Worm (Caenorhabditis elegans): ENCODE data around the gene F08H9.4.

F08H9.4 gene

ce11 chrV:14504120-14504519, 39.9 kb upstream of the F08H9.4 start:
- TF ChIP-seq Y48G9A.11 (GFP tag; IDR thresholded peaks at IDR 0.05) = no peak
- TF ChIP-seq nhr-6 (tag; optimal IDR thresholded peaks at IDR 0.05) = peak; percentile 23
- no peak for TF ChIP-seq daf-16 (GFP tag; optimal IDR thresholded peaks at IDR 0.05)
- peak; percentile 60 for TF ChIP-seq daf-16 (tag; optimal IDR thresholded peaks at IDR 0.05)
- TF ChIP-seq set-16 (GFP tag; IDR thresholded peaks at IDR 0.05) = no peak
- TF ChIP-seq aha-1 (tag) = peak; percentile 87

ce11 chrV:14503065-14503464, 38.8 kb upstream of the F08H9.4 start:
- TF ChIP-seq hlh-11 (tag; optimal IDR thresholded peaks at IDR 0.05) (peak; percentile 75), nhr-6 (tag; optimal IDR thresholded peaks at IDR 0.05) (peak; percentile 76), daf-16 (GFP tag; optimal IDR thresholded peaks at IDR 0.05) (no peak), daf-16 (tag; optimal IDR thresholded peaks at IDR 0.05) (peak; percentile 78), gei-8 (GFP tag; optimal IDR thresholded peaks at IDR 0.05) (no peak), dve-1 (tag; optimal IDR thresholded peaks at IDR 0.05; ENCODE audit: insufficient read depth) (peak; percentile 51), ceh-62 (tag; optimal IDR thresholded peaks at IDR 0.05) (no peak), R02D3.7 (tag; optimal IDR thresholded peaks at IDR 0.05) (no peak), ZK337.2 (GFP tag; IDR thresholded peaks at IDR 0.05) (no peak), tra-1 (GFP tag; IDR thresholded peaks at IDR 0.05) (0 out of 2 replicates have a peak, but pooled peaks have one; percentile 22), mep-1 (tag; optimal IDR thresholded peaks at IDR 0.05) (peak; percentile 30), mes-2 (tag; optimal IDR thresholded peaks at IDR 0.05; ENCODE audit: poor library complexity, severe bottlenecking) (peak; percentile 11), zip-11 (GFP tag; IDR thresholded peaks at IDR 0.05) (no peak), dmd-6 (GFP tag; IDR thresholded peaks at IDR 0.05) (peak; percentile 50; the same call in 1 of the 2 replicates), aha-1 (tag) (peak; percentile 94), mdl-1 (tag; optimal IDR thresholded peaks at IDR 0.05) (peak in 1 of 2 experiments; percentile 38), nhr-28 (tag; optimal IDR thresholded peaks at IDR 0.05) (peak; percentile 96), hlh-30 (tag; optimal IDR thresholded peaks at IDR 0.05; ENCODE audit: insufficient read depth) (peak; percentile 44), mxl-3 (GFP tag; optimal IDR thresholded peaks at IDR 0.05) (peak; percentile 1), ceh-28 (tag; optimal IDR thresholded peaks at IDR 0.05) (no peak), pqm-1 (tag; optimal IDR thresholded peaks at IDR 0.05) (peak; percentile 95), zfp-2 (tag; optimal IDR thresholded peaks at IDR 0.05) (no peak), zag-1 (tag; optimal IDR thresholded peaks at IDR 0.05) (no peak), spr-1 (tag; optimal IDR thresholded peaks at IDR 0.05) (no peak), duxl-1 (tag; optimal IDR thresholded peaks at IDR 0.05; ENCODE audit: poor library complexity) (no peak), F44E2.7 (GFP tag; IDR thresholded peaks at IDR 0.05) (no peak), nhr-77 (tag; optimal IDR thresholded peaks at IDR 0.05) (peak; percentile 68)

ce11 chrV:14501136-14501535, 36.9 kb upstream of the F08H9.4 start, which contains the start of gene R02D5.24:
TSS of gene R02D5.24 (plus strand) at chrV:14501340.
- TF ChIP-seq aha-1 (tag) = peak; percentile 64
- TF ChIP-seq zip-11 (GFP tag; IDR thresholded peaks at IDR 0.05) = no peak
- no peak for TF ChIP-seq egl-43 (GFP tag; IDR thresholded peaks at IDR 0.05)
- TF ChIP-seq zfp-3 (GFP tag; conservative IDR thresholded peaks at IDR 0.05) = no peak
- TF ChIP-seq nhr-6 (tag; optimal IDR thresholded peaks at IDR 0.05) = peak; percentile 63
- TF ChIP-seq saeg-2 (GFP tag; IDR thresholded peaks at IDR 0.05) = no peak

- TF ChIP-seq dpl-1 (GFP tag; optimal IDR thresholded peaks at IDR 0.05) (no peak), fos-1 (tag; optimal IDR thresholded peaks at IDR 0.05) (no peak), mep-1 (tag; optimal IDR thresholded peaks at IDR 0.05) (peak; percentile 24), mes-2 (tag; optimal IDR thresholded peaks at IDR 0.05; ENCODE audit: poor library complexity, severe bottlenecking) (peak; percentile 23), nhr-6 (tag; optimal IDR thresholded peaks at IDR 0.05) (peak; percentile 33), nhr-28 (tag; optimal IDR thresholded peaks at IDR 0.05) (peak; percentile 20)
Measured at ce11 chrV:14500554-14500953, 36.3 kb upstream of the F08H9.4 start.
